Worm (Caenorhabditis elegans) whole organism, midembryonic: ENCODE results near the gene F41F3.9.

ENCODE experiments used
- T22C8.4 ChIP-seq: fragments of 200-800 bp; sonication (Bioruptor generic); IDR thresholded peaks from 2 replicates; pipeline ENCODE4 v1.3.6; 2022; ENCODE audit warnings: missing genetic modification characterization, missing compliant biosample characterization
- flt-1 ChIP-seq: fragments of 200-800 bp; sonication (Bioruptor generic); IDR thresholded peaks from 2 replicates; pipeline ENCODE4 v1.3.6; 2022; ENCODE audit warnings: missing genetic modification characterization, missing compliant biosample characterization
- med-1 ChIP-seq: sonication (generic microtip); optimal IDR thresholded peaks from 2 replicates; lab custom pipeline; 2017; ENCODE audit warnings: missing genetic modification characterization, mild to moderate bottlenecking, missing compliant biosample characterization, antibody characterized with exemption, missing genetic modification reagents; ENCODE audit not compliant: insufficient read depth
- ztf-23 ChIP-seq: fragments of 200-800 bp; sonication (Bioruptor generic); IDR thresholded peaks from 2 replicates; pipeline ENCODE4 v1.3.6; 2022; ENCODE audit warnings: missing genetic modification reagents, missing genetic modification characterization, missing compliant biosample characterization

- TF ChIP-seq med-1 (no peak), ztf-23 (GFP tag; lab: Robert Waterston, UW) (no peak), T22C8.4 (GFP tag; lab: Robert Waterston, UW) (no peak), flt-1 (GFP tag; lab: Robert Waterston, UW) (no peak)
Observed at ce11 chrV:4606828-4607227, 48.4 kb upstream of the F41F3.9 start, which contains the start of gene txt-6.
